Worm (Caenorhabditis elegans) whole organism, early embryonic: Measurements from ENCODE around the gene F56A8.4.
A peak's percentile ranks its signal among the peaks of the same experiment; 100 is the strongest.

Experiments
- B0310.2 ChIP-seq: sonication (generic microtip); optimal IDR thresholded peaks from 2 replicates; lab custom pipeline; 2016; ENCODE audit warnings: mild to moderate bottlenecking, missing genetic modification characterization, missing compliant biosample characterization
- F13C5.2 ChIP-seq: sonication (generic microtip); optimal IDR thresholded peaks from 2 replicates; lab custom pipeline; 2017; ENCODE audit warnings: mild to moderate bottlenecking, missing genetic modification characterization, inconsistent platforms, missing compliant biosample characterization
- aly-1 ChIP-seq: sonication (generic microtip); optimal IDR thresholded peaks from 2 replicates; lab custom pipeline; 2016; ENCODE audit warnings: missing genetic modification characterization, missing compliant biosample characterization
- ama-1 ChIP-seq: fragments of 150-350 bp; optimal IDR thresholded peaks from 2 replicates; lab custom pipeline; 2014
- ceh-13 ChIP-seq: fragments of 200-800 bp; sonication (Bioruptor generic); optimal IDR thresholded peaks from 2 replicates; lab custom pipeline; 2018; ENCODE audit warnings: mild to moderate bottlenecking, missing genetic modification characterization, missing compliant biosample characterization
- ceh-36 ChIP-seq: sonication (generic microtip); optimal IDR thresholded peaks from 2 replicates; lab custom pipeline; 2016; ENCODE audit warnings: missing genetic modification characterization, inconsistent platforms, missing compliant biosample characterization
- ets-7 ChIP-seq: sonication (generic microtip); optimal IDR thresholded peaks from 2 replicates; lab custom pipeline; 2016; ENCODE audit warnings: missing genotype, missing genetic modification characterization, missing compliant biosample characterization
- flt-1 ChIP-seq: fragments of 200-800 bp; sonication (Bioruptor generic); IDR thresholded peaks from 2 replicates; pipeline ENCODE4 v1.3.6; 2022; ENCODE audit warnings: missing genetic modification characterization, missing compliant biosample characterization
- hmbx-1 ChIP-seq: sonication (generic microtip); optimal IDR thresholded peaks from 2 replicates; lab custom pipeline; 2016; ENCODE audit warnings: mild to moderate bottlenecking, missing genetic modification characterization, missing compliant biosample characterization
- hmg-4 ChIP-seq: fragments of 200-800 bp; sonication (Bioruptor generic); optimal IDR thresholded peaks from 2 replicates; lab custom pipeline; 2018; ENCODE audit warnings: mild to moderate bottlenecking, missing genetic modification characterization, missing compliant biosample characterization
- hnd-1 ChIP-seq: sonication (generic microtip); optimal IDR thresholded peaks from 2 replicates; lab custom pipeline; 2016; ENCODE audit warnings: missing genetic modification characterization, missing compliant biosample characterization
- pes-1 ChIP-seq: fragments of 200-800 bp; sonication (Bioruptor generic); IDR thresholded peaks from 2 replicates; pipeline ENCODE4 v1.3.6; 2022; ENCODE audit warnings: missing genetic modification reagents, missing genetic modification characterization, missing compliant biosample characterization
- scrt-1 ChIP-seq: fragments of 200-800 bp; sonication (Bioruptor generic); IDR thresholded peaks from 2 replicates; pipeline ENCODE4 v1.3.6; 2022; ENCODE audit warnings: missing genetic modification characterization, missing compliant biosample characterization
- sea-1 ChIP-seq: fragments of 200-800 bp; sonication (Bioruptor generic); conservative IDR thresholded peaks from 2 replicates; pipeline ENCODE4 v1.3.6; 2022; ENCODE audit warnings: missing genetic modification characterization, missing compliant biosample characterization
- tbx-11 ChIP-seq: fragments of 200-800 bp; sonication (Bioruptor generic); IDR thresholded peaks from 2 replicates; pipeline ENCODE4 v1.3.6; 2022; ENCODE audit warnings: missing genetic modification characterization, missing compliant biosample characterization
- tbx-37 ChIP-seq: fragments of 200-800 bp; sonication (Bioruptor generic); conservative IDR thresholded peaks from 2 replicates; pipeline ENCODE4 v1.3.6; 2022; ENCODE audit warnings: missing genetic modification reagents, missing genetic modification characterization, missing compliant biosample characterization
- tra-4 ChIP-seq: sonication (generic microtip); optimal IDR thresholded peaks from 2 replicates; lab custom pipeline; 2017; ENCODE audit warnings: missing genetic modification characterization, missing compliant biosample characterization

Gene F56A8.4

ce11 chrIII:13292971-13293514 is 30.0 kb downstream of the F56A8.4 start, which contains the start of gene set-25:
Gene set-25, minus strand, starts transcription at chrIII:13293090.
- peak; percentile 53; the same call in 1 of the 2 replicates for TF ChIP-seq sea-1 (GFP tag; lab: Robert Waterston, UW)
- TF ChIP-seq scrt-1 = peak; percentile 47; the same call in 1 of the 2 replicates
- peak; percentile 80 for TF ChIP-seq pes-1
- TF ChIP-seq ceh-13 = peak; percentile 14
- TF ChIP-seq tbx-11 (GFP tag; lab: Robert Waterston, UW) = peak; percentile 51; the same call in 1 of the 2 replicates

- TF ChIP-seq scrt-1 (peak; percentile 84), tbx-11 (GFP tag; lab: Robert Waterston, UW) (peak; percentile 83), flt-1 (GFP tag; lab: Robert Waterston, UW) (peak; percentile 73), tbx-37 (GFP tag; lab: Robert Waterston, UW) (peak; percentile 75; the same call in 1 of the 2 replicates), sea-1 (GFP tag; lab: Robert Waterston, UW) (peak; percentile 87), pes-1 (peak; percentile 83)
These were observed 33.3 kb downstream of the F56A8.4 start, which contains the start of gene npp-18 for ce11 chrIII:13296289-13296874. Gene npp-18, plus strand, starts transcription at chrIII:13296853.

- no peak for TF ChIP-seq ceh-36 (tag; lab: Kevin White, UChicago)
- TF ChIP-seq pes-1 = no peak
- peak; percentile 12 for TF ChIP-seq aly-1 (tag; lab: Kevin White, UChicago)
- TF ChIP-seq hmg-4 (GFP tag; lab: Kevin White, UChicago) = no peak
- peak; percentile 46 for TF ChIP-seq tra-4
- peak; percentile 32 for TF ChIP-seq ama-1 (lab: Kevin White, UChicago)
These were observed 35.8 kb downstream of the F56A8.4 start, which contains the start of gene pgm-2 for ce11 chrIII:13298722-13299431. Gene pgm-2, plus strand, starts transcription at chrIII:13299378.

- TF ChIP-seq ceh-13 = no peak
- no peak for TF ChIP-seq ceh-36 (tag; lab: Kevin White, UChicago)
- TF ChIP-seq tbx-11 (GFP tag; lab: Robert Waterston, UW) = no peak
- TF ChIP-seq sea-1 (GFP tag; lab: Robert Waterston, UW) = no peak
- no peak for TF ChIP-seq flt-1 (GFP tag; lab: Robert Waterston, UW)
- TF ChIP-seq ets-7 (tag; lab: Kevin White, UChicago) = no peak
- no peak for TF ChIP-seq F13C5.2 (tag; lab: Kevin White, UChicago)
- TF ChIP-seq scrt-1 = no peak
- TF ChIP-seq pes-1 = no peak
These were observed 38.9 kb downstream of the F56A8.4 start for ce11 chrIII:13301983-13302382.

- no peak for TF ChIP-seq scrt-1
These were observed 39.5 kb downstream of the F56A8.4 start for ce11 chrIII:13302578-13302977.

- TF ChIP-seq ceh-36 (tag; lab: Kevin White, UChicago) (no peak), B0310.2 (tag; lab: Kevin White, UChicago) (no peak), aly-1 (tag; lab: Kevin White, UChicago) (no peak), scrt-1 (no peak), ets-7 (tag; lab: Kevin White, UChicago) (no peak), hmg-4 (GFP tag; lab: Kevin White, UChicago) (no peak), tra-4 (no peak), tbx-11 (GFP tag; lab: Robert Waterston, UW) (no peak), hnd-1 (tag; lab: Kevin White, UChicago) (no peak), pes-1 (no peak), flt-1 (GFP tag; lab: Robert Waterston, UW) (no peak), hmbx-1 (tag; lab: Kevin White, UChicago) (no peak)
These were observed 42.5 kb downstream of the F56A8.4 start for ce11 chrIII:13305537-13305936.

ce11 chrIII:13307107-13307506 is 44.0 kb downstream of the F56A8.4 start, which contains the start of the genes klp-19 and slc-36.1:
Gene klp-19, minus strand, starts transcription at chrIII:13307259.
Gene slc-36.1, plus strand, starts transcription at chrIII:13307502.
- peak; percentile 19 for TF ChIP-seq F13C5.2 (tag; lab: Kevin White, UChicago)
- no peak for TF ChIP-seq tra-4

ce11 chrIII:13310552-13310951 is 47.5 kb downstream of the F56A8.4 start:
- no peak for TF ChIP-seq sea-1 (GFP tag; lab: Robert Waterston, UW)
- no peak for TF ChIP-seq pes-1
- TF ChIP-seq ceh-13 = no peak
- TF ChIP-seq F13C5.2 (tag; lab: Kevin White, UChicago) = no peak
- no peak for TF ChIP-seq ets-7 (tag; lab: Kevin White, UChicago)
- TF ChIP-seq B0310.2 (tag; lab: Kevin White, UChicago) = no peak
- TF ChIP-seq aly-1 (tag; lab: Kevin White, UChicago) = no peak
- no peak for TF ChIP-seq tbx-11 (GFP tag; lab: Robert Waterston, UW)
- no peak for TF ChIP-seq tra-4
- no peak for TF ChIP-seq scrt-1
- TF ChIP-seq hnd-1 (tag; lab: Kevin White, UChicago) = no peak
- TF ChIP-seq ama-1 (lab: Kevin White, UChicago) = no peak
